Fruit fly (Drosophila melanogaster): Measurements from ENCODE around the gene CG1999.

The CG1999 gene

dm6 chrX:7358496-7358895, at the start of gene CG1999:
TSS of gene CG1999 (plus strand) at chrX:7358796.
- no peak for TF ChIP-seq Sin3A (optimal IDR thresholded peaks at IDR 0.05)
- no peak for TF ChIP-seq Myc (optimal IDR thresholded peaks at IDR 0.05)
- TF ChIP-seq h (optimal IDR thresholded peaks at IDR 0.05): no peak
- TF ChIP-seq ttk (optimal IDR thresholded peaks at IDR 0.05): no peak
- TF ChIP-seq insv (optimal IDR thresholded peaks at IDR 0.05): no peak
- no peak for TF ChIP-seq psq (optimal IDR thresholded peaks at IDR 0.05)

dm6 chrX:7312406-7312805, 46.2 kb upstream of the CG1999 start:
- TF ChIP-seq Myc (optimal IDR thresholded peaks at IDR 0.05) (no peak), Sin3A (optimal IDR thresholded peaks at IDR 0.05) (no peak), ttk (optimal IDR thresholded peaks at IDR 0.05) (no peak)

- TF ChIP-seq h (optimal IDR thresholded peaks at IDR 0.05) (no peak), insv (optimal IDR thresholded peaks at IDR 0.05) (no peak), ttk (optimal IDR thresholded peaks at IDR 0.05) (no peak), psq (optimal IDR thresholded peaks at IDR 0.05) (no peak), Myc (optimal IDR thresholded peaks at IDR 0.05) (no peak), Sin3A (optimal IDR thresholded peaks at IDR 0.05) (no peak)
Measured at dm6 chrX:7315925-7316650, 42.5 kb upstream of the CG1999 start.

dm6 chrX:7317214-7318210, 41.1 kb upstream of the CG1999 start:
- TF ChIP-seq h (optimal IDR thresholded peaks at IDR 0.05) (no peak), Myc (optimal IDR thresholded peaks at IDR 0.05) (no peak), Sin3A (optimal IDR thresholded peaks at IDR 0.05) (no peak), psq (optimal IDR thresholded peaks at IDR 0.05) (no peak), ttk (optimal IDR thresholded peaks at IDR 0.05) (no peak), insv (optimal IDR thresholded peaks at IDR 0.05) (no peak)

dm6 chrX:7318464-7318863, 40.1 kb upstream of the CG1999 start:
- TF ChIP-seq h (optimal IDR thresholded peaks at IDR 0.05): no peak
- TF ChIP-seq insv (optimal IDR thresholded peaks at IDR 0.05): no peak
- TF ChIP-seq Myc (optimal IDR thresholded peaks at IDR 0.05): no peak
- TF ChIP-seq Sin3A (optimal IDR thresholded peaks at IDR 0.05): no peak
- TF ChIP-seq psq (optimal IDR thresholded peaks at IDR 0.05): no peak
- TF ChIP-seq ttk (optimal IDR thresholded peaks at IDR 0.05): no peak

dm6 chrX:7319053-7319702, 39.4 kb upstream of the CG1999 start:
- TF ChIP-seq ttk (optimal IDR thresholded peaks at IDR 0.05) (no peak), insv (optimal IDR thresholded peaks at IDR 0.05) (no peak), Sin3A (optimal IDR thresholded peaks at IDR 0.05) (no peak), Myc (optimal IDR thresholded peaks at IDR 0.05) (no peak), psq (optimal IDR thresholded peaks at IDR 0.05) (no peak), h (optimal IDR thresholded peaks at IDR 0.05) (no peak)

dm6 chrX:7319703-7320088, 38.9 kb upstream of the CG1999 start:
- no peak for TF ChIP-seq psq (optimal IDR thresholded peaks at IDR 0.05)
- TF ChIP-seq h (optimal IDR thresholded peaks at IDR 0.05): no peak
- TF ChIP-seq insv (optimal IDR thresholded peaks at IDR 0.05): no peak
- no peak for TF ChIP-seq Myc (optimal IDR thresholded peaks at IDR 0.05)
- TF ChIP-seq Sin3A (optimal IDR thresholded peaks at IDR 0.05): no peak
- no peak for TF ChIP-seq ttk (optimal IDR thresholded peaks at IDR 0.05)

- TF ChIP-seq psq (optimal IDR thresholded peaks at IDR 0.05) (no peak), insv (optimal IDR thresholded peaks at IDR 0.05) (no peak), h (optimal IDR thresholded peaks at IDR 0.05) (no peak), Myc (optimal IDR thresholded peaks at IDR 0.05) (no peak), ttk (optimal IDR thresholded peaks at IDR 0.05) (no peak), Sin3A (optimal IDR thresholded peaks at IDR 0.05) (no peak)
Measured at dm6 chrX:7320455-7321224, 38.0 kb upstream of the CG1999 start.

- TF ChIP-seq psq (optimal IDR thresholded peaks at IDR 0.05): no peak
- TF ChIP-seq h (optimal IDR thresholded peaks at IDR 0.05): no peak
- TF ChIP-seq insv (optimal IDR thresholded peaks at IDR 0.05): no peak
- no peak for TF ChIP-seq Sin3A (optimal IDR thresholded peaks at IDR 0.05)
Measured at dm6 chrX:7321829-7322228, 36.8 kb upstream of the CG1999 start.

dm6 chrX:7323649-7324511, 34.7 kb upstream of the CG1999 start, which contains the start of the genes Atg5 and Dok:
TSS of gene Atg5 (minus strand) at chrX:7323770.
TSS of gene Dok (plus strand) at chrX:7324214.
- TF ChIP-seq h (optimal IDR thresholded peaks at IDR 0.05) (no peak), insv (optimal IDR thresholded peaks at IDR 0.05) (no peak), Sin3A (optimal IDR thresholded peaks at IDR 0.05) (no peak), Myc (optimal IDR thresholded peaks at IDR 0.05) (no peak)

All from Kc167 (cell line).